Worm (Caenorhabditis elegans) whole organism, L4 larva: ENCODE results near the gene H25K10.1.

Experiments used
- D1046.2 ChIP-seq: fragments of 200-800 bp; sonication (Bioruptor generic); IDR thresholded peaks from 2 replicates; pipeline ENCODE4 v1.3.6; 2022; ENCODE audit warnings: missing genetic modification characterization, missing compliant biosample characterization
- F26F4.8 ChIP-seq: fragments of 200-800 bp; sonication (Bioruptor generic); conservative IDR thresholded peaks from 2 replicates; pipeline ENCODE4 v1.3.6; 2022; ENCODE audit warnings: missing genetic modification characterization, missing compliant biosample characterization
- F49E8.2 ChIP-seq: sonication (generic microtip); optimal IDR thresholded peaks from 2 replicates; lab custom pipeline; 2016; ENCODE audit warnings: missing compliant biosample characterization, mild to moderate bottlenecking, missing genetic modification characterization, borderline replicate concordance
- T20F7.1 ChIP-seq: fragments of 200-800 bp; sonication (Bioruptor generic); optimal IDR thresholded peaks from 2 replicates; lab custom pipeline; 2018; ENCODE audit warnings: mild to moderate bottlenecking, missing genetic modification characterization, missing compliant biosample characterization
- Y105C5A.15 ChIP-seq: fragments of 200-800 bp; sonication (Bioruptor generic); IDR thresholded peaks from 2 replicates; pipeline ENCODE4 v1.3.6; 2022; ENCODE audit warnings: missing genetic modification characterization, missing compliant biosample characterization
- Y5F2A.4 ChIP-seq: fragments of 200-800 bp; sonication (Bioruptor generic); optimal IDR thresholded peaks from 2 replicates; lab custom pipeline; 2018; ENCODE audit warnings: mild to moderate bottlenecking, missing genetic modification characterization, missing compliant biosample characterization
- ZK546.5 ChIP-seq, 2 experiments: sonication (generic microtip); optimal IDR thresholded peaks; 2 replicates each; lab custom pipeline; 2017; ENCODE audit warnings: missing biosample characterization in 2 of 2, missing genetic modification characterization in 2 of 2
- aly-2 ChIP-seq: sonication (generic microtip); optimal IDR thresholded peaks from 2 replicates; lab custom pipeline; 2018; ENCODE audit warnings: missing biosample characterization, missing genetic modification characterization
- ama-1 ChIP-seq: fragments of 150-350 bp; optimal IDR thresholded peaks from 2 replicates; lab custom pipeline; 2014; ENCODE audit warnings: inconsistent platforms, mixed read lengths
- ceh-20 ChIP-seq: fragments of 200-800 bp; sonication (Bioruptor generic); IDR thresholded peaks from 2 replicates; pipeline ENCODE4 v1.3.6; 2022; ENCODE audit warnings: missing genetic modification reagents, missing genetic modification characterization, missing compliant biosample characterization
- ceh-32 ChIP-seq: sonication (generic microtip); optimal IDR thresholded peaks from 2 replicates; lab custom pipeline; 2016; ENCODE audit warnings: mild to moderate bottlenecking, missing genetic modification characterization, missing compliant biosample characterization; ENCODE audit not compliant: poor library complexity
- ceh-44 ChIP-seq: fragments of 200-800 bp; sonication (Bioruptor generic); IDR thresholded peaks from 2 replicates; pipeline ENCODE4 v1.3.6; 2022; ENCODE audit warnings: missing genetic modification reagents, missing genetic modification characterization, missing compliant biosample characterization
- ceh-82 ChIP-seq: sonication (generic microtip); optimal IDR thresholded peaks from 2 replicates; lab custom pipeline; 2017; ENCODE audit warnings: missing biosample characterization, missing genetic modification characterization
- cey-2 ChIP-seq: sonication (generic microtip); optimal IDR thresholded peaks from 3 replicates; lab custom pipeline; 2017; ENCODE audit warnings: missing genetic modification characterization, mild to moderate bottlenecking, missing compliant biosample characterization, antibody characterized with exemption, borderline replicate concordance; ENCODE audit not compliant: insufficient read depth
- daf-8 ChIP-seq: fragments of 200-800 bp; sonication (Bioruptor generic); IDR thresholded peaks from 2 replicates; pipeline ENCODE4 v1.3.6; 2022; ENCODE audit warnings: missing genetic modification characterization, missing compliant biosample characterization
- dmd-9 ChIP-seq: fragments of 200-800 bp; sonication (Bioruptor generic); IDR thresholded peaks from 2 replicates; pipeline ENCODE4 v1.3.6; 2022; ENCODE audit warnings: missing genetic modification reagents, missing genetic modification characterization, missing compliant biosample characterization
- dve-1 ChIP-seq: sonication (generic microtip); optimal IDR thresholded peaks from 2 replicates; lab custom pipeline; 2017; ENCODE audit warnings: antibody characterized with exemption, mild to moderate bottlenecking, missing genetic modification characterization, missing compliant biosample characterization; ENCODE audit not compliant: insufficient read depth
- egl-43 ChIP-seq: fragments of 200-800 bp; sonication (Bioruptor generic); IDR thresholded peaks from 2 replicates; pipeline ENCODE4 v1.3.6; 2022; ENCODE audit warnings: missing genetic modification reagents, missing genetic modification characterization, missing compliant biosample characterization
- fkh-10 ChIP-seq: fragments of 150-350 bp; optimal IDR thresholded peaks from 2 replicates; lab custom pipeline; 2014; ENCODE audit warnings: missing biosample characterization, missing genetic modification reagents, missing genetic modification characterization
- fos-1 ChIP-seq: fragments of 150-350 bp; optimal IDR thresholded peaks from 2 replicates; lab custom pipeline; 2014; ENCODE audit warnings: missing biosample characterization, missing genetic modification characterization
- gei-8 ChIP-seq: fragments of 200-800 bp; sonication (Bioruptor generic); optimal IDR thresholded peaks from 2 replicates; lab custom pipeline; 2018; ENCODE audit warnings: mild to moderate bottlenecking, missing genetic modification characterization, missing compliant biosample characterization
- hif-1 ChIP-seq, 2 experiments: sonication (generic microtip); optimal IDR thresholded peaks; 2 replicates each; lab custom pipeline; 2016 to 2017; ENCODE audit warnings: missing compliant biosample characterization in 2 of 2, missing genetic modification characterization in 2 of 2, missing genetic modification reagents in 2 of 2, missing genotype in 2 of 2, mild to moderate bottlenecking in 1 of 2
- jun-1 ChIP-seq: fragments of 150-350 bp; optimal IDR thresholded peaks from 2 replicates; lab custom pipeline; 2014; ENCODE audit warnings: missing biosample characterization, missing genetic modification reagents, missing genetic modification characterization
- lin-1 ChIP-seq: fragments of 200-800 bp; sonication (Bioruptor generic); IDR thresholded peaks from 2 replicates; pipeline ENCODE4 v1.3.6; 2022; ENCODE audit warnings: missing genetic modification reagents, missing genetic modification characterization, missing compliant biosample characterization
- lin-29 ChIP-seq: fragments of 200-800 bp; sonication (Bioruptor generic); IDR thresholded peaks from 2 replicates; pipeline ENCODE4 v1.3.6; 2022; ENCODE audit warnings: missing genetic modification reagents, missing genetic modification characterization, missing compliant biosample characterization
- lin-38 ChIP-seq: fragments of 200-800 bp; sonication (Bioruptor generic); IDR thresholded peaks from 2 replicates; pipeline ENCODE4 v1.3.6; 2022; ENCODE audit warnings: missing genetic modification reagents, missing genetic modification characterization, missing compliant biosample characterization
- lin-39 ChIP-seq: fragments of 150-350 bp; optimal IDR thresholded peaks from 2 replicates; lab custom pipeline; 2014; ENCODE audit warnings: missing biosample characterization, missing genetic modification reagents, missing genetic modification characterization
- lir-3 ChIP-seq: sonication (generic microtip); optimal IDR thresholded peaks from 2 replicates; lab custom pipeline; 2016; ENCODE audit warnings: mild to moderate bottlenecking, missing genetic modification characterization, missing compliant biosample characterization
- madf-5 ChIP-seq, 2 experiments: fragments of 200-800 bp; sonication (Bioruptor generic); IDR thresholded peaks; 2 replicates each; pipeline ENCODE4 v1.3.6; 2022; ENCODE audit warnings: missing compliant biosample characterization in 2 of 2, missing genetic modification characterization in 2 of 2
- madf-9 ChIP-seq: fragments of 200-800 bp; sonication (Bioruptor generic); conservative IDR thresholded peaks from 2 replicates; pipeline ENCODE4 v1.3.6; 2022; ENCODE audit warnings: missing genetic modification reagents, missing genetic modification characterization, missing compliant biosample characterization
- mes-2 ChIP-seq: sonication (generic microtip); optimal IDR thresholded peaks from 2 replicates; lab custom pipeline; 2016; ENCODE audit warnings: missing genotype, mild to moderate bottlenecking, missing genetic modification characterization, missing compliant biosample characterization; ENCODE audit not compliant: poor library complexity, severe bottlenecking
- mxl-2 ChIP-seq: fragments of 200-800 bp; sonication (Bioruptor generic); conservative IDR thresholded peaks from 2 replicates; pipeline ENCODE4 v1.3.6; 2022; ENCODE audit warnings: missing genetic modification reagents, missing genetic modification characterization, missing compliant biosample characterization
- mxl-3 ChIP-seq: fragments of 200-800 bp; sonication (Bioruptor generic); optimal IDR thresholded peaks from 2 replicates; lab custom pipeline; 2018; ENCODE audit warnings: mild to moderate bottlenecking, missing genetic modification characterization, missing compliant biosample characterization
- nhr-10 ChIP-seq: fragments of 150-350 bp; optimal IDR thresholded peaks from 2 replicates; lab custom pipeline; 2014; ENCODE audit warnings: missing biosample characterization, missing genetic modification characterization
- nhr-111 ChIP-seq: fragments of 200-800 bp; sonication (Bioruptor generic); optimal IDR thresholded peaks from 2 replicates; lab custom pipeline; 2018; ENCODE audit warnings: mild to moderate bottlenecking, missing genetic modification characterization, missing compliant biosample characterization
- nhr-237 ChIP-seq: sonication (generic microtip); optimal IDR thresholded peaks from 2 replicates; lab custom pipeline; 2017; ENCODE audit warnings: missing biosample characterization, missing genetic modification characterization
- nhr-25 ChIP-seq: sonication (generic microtip); optimal IDR thresholded peaks from 2 replicates; lab custom pipeline; 2017; ENCODE audit warnings: missing genetic modification characterization, mild to moderate bottlenecking, missing compliant biosample characterization, antibody characterized with exemption, moderate library complexity, borderline replicate concordance; ENCODE audit not compliant: insufficient read depth
- nhr-41 ChIP-seq: fragments of 200-800 bp; sonication (Bioruptor generic); IDR thresholded peaks from 2 replicates; pipeline ENCODE4 v1.3.6; 2022; ENCODE audit warnings: missing genetic modification reagents, missing genetic modification characterization, missing compliant biosample characterization
- nhr-48 ChIP-seq: sonication (generic microtip); optimal IDR thresholded peaks from 2 replicates; lab custom pipeline; 2016; ENCODE audit warnings: mild to moderate bottlenecking, missing genetic modification characterization, missing compliant biosample characterization
- nhr-6 ChIP-seq: fragments of 150-350 bp; optimal IDR thresholded peaks from 2 replicates; lab custom pipeline; 2014; ENCODE audit warnings: missing biosample characterization, missing genetic modification characterization
- saeg-2 ChIP-seq: fragments of 200-800 bp; sonication (Bioruptor generic); IDR thresholded peaks from 2 replicates; pipeline ENCODE4 v1.3.6; 2022; ENCODE audit warnings: missing genetic modification reagents, missing genetic modification characterization, missing compliant biosample characterization
- set-16 ChIP-seq: fragments of 200-800 bp; sonication (Bioruptor generic); IDR thresholded peaks from 2 replicates; pipeline ENCODE4 v1.3.6; 2022; ENCODE audit warnings: missing genetic modification reagents, missing genetic modification characterization, missing compliant biosample characterization
- spr-3 ChIP-seq: fragments of 200-800 bp; sonication (Bioruptor generic); optimal IDR thresholded peaks from 2 replicates; lab custom pipeline; 2018; ENCODE audit warnings: mild to moderate bottlenecking, missing genetic modification characterization, missing compliant biosample characterization
- tag-97 ChIP-seq: fragments of 200-800 bp; sonication (Bioruptor generic); IDR thresholded peaks from 2 replicates; pipeline ENCODE4 v1.3.6; 2022; ENCODE audit warnings: missing genetic modification characterization, missing compliant biosample characterization
- tra-1 ChIP-seq: fragments of 200-800 bp; sonication (Bioruptor generic); IDR thresholded peaks from 2 replicates; pipeline ENCODE4 v1.3.6; 2022; ENCODE audit warnings: missing genetic modification reagents, missing genetic modification characterization, missing compliant biosample characterization
- unc-130 ChIP-seq: sonication (generic microtip); optimal IDR thresholded peaks from 2 replicates; lab custom pipeline; 2016; ENCODE audit warnings: missing genetic modification reagents, missing genetic modification characterization, missing compliant biosample characterization
- unc-62 ChIP-seq, 3 experiments: fragments of 150-350 bp in 1 of 3; sonication (generic microtip); optimal IDR thresholded peaks in 2 of 3; peaks in 1 of 3; 1 replicate in 1 of 3; 2 replicates in 2 of 3; lab custom pipeline; 2014 to 2017; ENCODE audit warnings: missing biosample characterization in 3 of 3, missing genetic modification characterization in 3 of 3, missing genetic modification reagents in 3 of 3, missing genotype in 1 of 3
- zfp-2 ChIP-seq: sonication (generic microtip); optimal IDR thresholded peaks from 2 replicates; lab custom pipeline; 2016; ENCODE audit warnings: mild to moderate bottlenecking, missing genetic modification characterization, missing compliant biosample characterization
- zip-2 ChIP-seq: fragments of 150-350 bp; optimal IDR thresholded peaks from 2 replicates; lab custom pipeline; 2014; ENCODE audit warnings: missing biosample characterization, missing genetic modification characterization
- ztf-11 ChIP-seq: fragments of 150-350 bp; optimal IDR thresholded peaks from 2 replicates; lab custom pipeline; 2014; ENCODE audit warnings: missing biosample characterization, missing genetic modification characterization

The H25K10.1 gene

ce11 chrIV:16170606-16171033 is 31.6 kb upstream of the H25K10.1 start, which contains the start of gene gln-3 (continued):
- TF ChIP-seq ceh-32 (tag; lab: Kevin White, UChicago) (no peak), dve-1 (peak; percentile 91), lin-38 (peak; percentile 7; the same call in 1 of the 2 replicates), nhr-41 (GFP tag; lab: Robert Waterston, UW) (peak; percentile 55; the same call in 1 of the 2 replicates), ceh-20 (GFP tag; lab: Robert Waterston, UW) (peak; percentile 32; the same call in 1 of the 2 replicates), nhr-48 (tag; lab: Kevin White, UChicago) (peak; percentile 50), F26F4.8 (GFP tag; lab: Robert Waterston, UW) (no peak), F49E8.2 (tag; lab: Kevin White, UChicago) (no peak), zip-2 (tag; lab: Kevin White, UChicago) (no peak), ceh-44 (no peak), nhr-25 (no peak), T20F7.1 (GFP tag; lab: Kevin White, UChicago) (peak; percentile 18), Y105C5A.15 (no peak), fos-1 (no peak), gei-8 (no peak), egl-43 (GFP tag; lab: Robert Waterston, UW) (no peak), nhr-10 (tag; lab: Kevin White, UChicago) (no peak), dmd-9 (no peak), Y5F2A.4 (GFP tag; lab: Kevin White, UChicago) (no peak), set-16 (no peak), fkh-10 (GFP tag; lab: Kevin White, UChicago) (no peak), nhr-237 (tag; lab: Kevin White, UChicago) (no peak), hif-1 (tag; optimal IDR thresholded peaks at IDR 0.05; lab: Kevin White, UChicago) (no peak), unc-62 (GFP tag; optimal IDR thresholded peaks at IDR 0.05 in 1 of 2; lab: Kevin White, UChicago) (no peak), unc-62 (tag; optimal IDR thresholded peaks at IDR 0.05; lab: Kevin White, UChicago) (no peak), madf-9 (GFP tag; lab: Robert Waterston, UW) (no peak), ztf-11 (tag; lab: Kevin White, UChicago) (no peak), tra-1 (peak; percentile 64; the same call in 1 of the 2 replicates), lir-3 (tag; lab: Kevin White, UChicago) (no peak), spr-3 (GFP tag; lab: Kevin White, UChicago) (no peak), mes-2 (tag; lab: Kevin White, UChicago) (no peak), D1046.2 (no peak), nhr-111 (GFP tag; lab: Kevin White, UChicago) (no peak), cey-2 (tag; lab: Kevin White, UChicago) (no peak), ama-1 (peak; percentile 67), lin-39 (tag; lab: Kevin White, UChicago) (no peak), mxl-3 (GFP tag; lab: Kevin White, UChicago) (peak; percentile 31), tag-97 (GFP tag; lab: Robert Waterston, UW) (no peak), nhr-6 (tag; lab: Kevin White, UChicago) (no peak), aly-2 (tag; lab: Kevin White, UChicago) (no peak), jun-1 (tag; lab: Kevin White, UChicago) (no peak), lin-29 (GFP tag; lab: Robert Waterston, UW) (no peak), ZK546.5 (tag; optimal IDR thresholded peaks at IDR 0.05; lab: Kevin White, UChicago) (no peak), daf-8 (GFP tag; lab: Robert Waterston, UW) (no peak), madf-5 (GFP tag; IDR thresholded peaks at IDR 0.05; lab: Robert Waterston, UW) (no peak), mxl-2 (GFP tag; lab: Robert Waterston, UW) (peak; percentile 74; the same call in 1 of the 2 replicates), lin-1 (GFP tag; lab: Robert Waterston, UW) (no peak), ceh-82 (tag; lab: Kevin White, UChicago) (no peak), zfp-2 (no peak), unc-130 (GFP tag; lab: Kevin White, UChicago) (no peak), saeg-2 (GFP tag; lab: Robert Waterston, UW) (no peak)
